Worm (Caenorhabditis elegans) whole organism, L1 larva: ENCODE measurements around the gene elp-1.

Source experiments
- dsc-1 ChIP-seq: sonication (generic microtip); optimal IDR thresholded peaks from 2 replicates; lab custom pipeline; 2016; ENCODE audit warnings: mild to moderate bottlenecking, missing genetic modification characterization, missing compliant biosample characterization
- efl-1 ChIP-seq, 4 experiments: fragments of 150-350 bp; optimal IDR thresholded peaks in 3 of 4; peaks in 1 of 4; 1 replicate in 1 of 4; 2 replicates in 3 of 4; lab custom pipeline; 2014; ENCODE audit warnings: missing biosample characterization in 2 of 4, missing genetic modification characterization in 2 of 4, missing genetic modification reagents in 2 of 4
- mab-9 ChIP-seq: fragments of 200-800 bp; sonication (Bioruptor generic); IDR thresholded peaks from 2 replicates; pipeline ENCODE4 v1.3.6; 2022; ENCODE audit warnings: missing genetic modification reagents, missing genetic modification characterization, missing compliant biosample characterization

The elp-1 gene

ce11 chrV:20716267-20716666 lies 53.7 kb downstream of the elp-1 start:
- TF ChIP-seq efl-1 (optimal IDR thresholded peaks at IDR 0.05; lab: Kevin White, UChicago) = no peak
- peak in 1 of 2 experiments; percentile 70 for TF ChIP-seq efl-1 (GFP tag; optimal IDR thresholded peaks at IDR 0.05 in 1 of 2; lab: Kevin White, UChicago)
- TF ChIP-seq dsc-1 = peak; percentile 1
- no peak for TF ChIP-seq mab-9 (GFP tag; lab: Robert Waterston, UW)
